Worm (Caenorhabditis elegans): ENCODE data around the gene dmd-4.

Gene dmd-4

ce11 chrX:14853712-14854217 lies 7.9 kb downstream of the dmd-4 start, which contains the start of the genes C27C12.1 and C27C12.4:
TSS of gene C27C12.1 (minus strand) at chrX:14853762.
TSS of gene C27C12.4 (plus strand) at chrX:14854086.
- TF ChIP-seq ceh-83 (GFP tag; optimal IDR thresholded peaks at IDR 0.05) (no peak), elt-3 (tag; optimal IDR thresholded peaks at IDR 0.05) (no peak), zip-8 (tag; optimal IDR thresholded peaks at IDR 0.05) (no peak), ztf-11 (tag; optimal IDR thresholded peaks at IDR 0.05) (no peak), mab-5 (tag; optimal IDR thresholded peaks at IDR 0.05) (no peak), sem-2 (GFP tag; optimal IDR thresholded peaks at IDR 0.05) (no peak), nhr-28 (tag; optimal IDR thresholded peaks at IDR 0.05) (no peak), cnd-1 (tag; optimal IDR thresholded peaks at IDR 0.05) (peak; percentile 24), pha-4 (tag; optimal IDR thresholded peaks at IDR 0.05) (peak; percentile 86), M03D4.4 (tag; optimal IDR thresholded peaks at IDR 0.05) (no peak), unc-39 (tag; optimal IDR thresholded peaks at IDR 0.05) (no peak), ces-1 (GFP tag; optimal IDR thresholded peaks at IDR 0.05) (peak; percentile 88), ceh-43 (GFP tag; optimal IDR thresholded peaks at IDR 0.05) (no peak), unc-120 (tag; optimal IDR thresholded peaks at IDR 0.05; ENCODE audit: poor library complexity, severe bottlenecking) (peak; percentile 58), lin-13 (tag; optimal IDR thresholded peaks at IDR 0.05) (peak; percentile 55), hlh-1 (tag; optimal IDR thresholded peaks at IDR 0.05) (peak; percentile 45), flh-1 (GFP tag; optimal IDR thresholded peaks at IDR 0.05) (no peak), ham-2 (GFP tag; optimal IDR thresholded peaks at IDR 0.05) (no peak), nhr-12 (tag; optimal IDR thresholded peaks at IDR 0.05) (no peak), nhr-237 (tag; optimal IDR thresholded peaks at IDR 0.05) (peak; percentile 66), elt-1 (tag; optimal IDR thresholded peaks at IDR 0.05; ENCODE audit: borderline replicate concordance, insufficient read depth) (no peak), nhr-2 (tag; optimal IDR thresholded peaks at IDR 0.05) (no peak), tbx-8 (GFP tag; optimal IDR thresholded peaks at IDR 0.05) (no peak), drap-1 (GFP tag; optimal IDR thresholded peaks at IDR 0.05) (no peak), blmp-1 (tag; optimal IDR thresholded peaks at IDR 0.05) (no peak), ceh-39 (tag; optimal IDR thresholded peaks at IDR 0.05) (peak; percentile 56), lsy-2 (tag; optimal IDR thresholded peaks at IDR 0.05) (peak; percentile 64), bed-3 (GFP tag; optimal IDR thresholded peaks at IDR 0.05) (no peak), nhr-76 (tag; optimal IDR thresholded peaks at IDR 0.05) (no peak), sptf-1 (tag; optimal IDR thresholded peaks at IDR 0.05) (no peak), lin-32 (GFP tag; optimal IDR thresholded peaks at IDR 0.05) (no peak), mep-1 (tag; optimal IDR thresholded peaks at IDR 0.05) (peak; percentile 73), unc-62 (GFP tag; optimal IDR thresholded peaks at IDR 0.05) (peak; percentile 35), mls-2 (tag; optimal IDR thresholded peaks at IDR 0.05) (no peak), snpc-4 (tag; optimal IDR thresholded peaks at IDR 0.05) (no peak)

DNA sequence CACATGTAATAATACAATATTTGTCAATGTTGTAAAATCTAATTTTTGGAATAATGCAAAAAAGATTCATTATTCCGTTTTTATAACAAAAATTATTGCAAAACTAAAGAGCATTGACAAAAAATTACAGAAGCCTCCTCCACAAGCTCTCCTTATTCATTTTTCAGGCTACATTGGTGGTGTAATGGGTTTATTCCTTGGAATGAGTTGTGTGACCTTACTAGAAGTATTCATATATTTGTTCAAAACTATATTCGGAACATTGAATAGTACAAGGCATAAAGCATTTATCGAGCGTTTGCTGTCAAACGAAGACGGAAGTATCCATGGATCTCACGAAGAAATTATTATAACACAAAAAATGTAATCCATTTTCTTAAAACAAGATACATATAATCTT lies 9.7 kb downstream of the dmd-4 start:
- TF ChIP-seq ceh-39 (tag; optimal IDR thresholded peaks at IDR 0.05) = no peak

- TF ChIP-seq unc-62 (GFP tag; optimal IDR thresholded peaks at IDR 0.05) (no peak), ceh-43 (GFP tag; optimal IDR thresholded peaks at IDR 0.05) (no peak), M03D4.4 (tag; optimal IDR thresholded peaks at IDR 0.05) (no peak), cnd-1 (tag; optimal IDR thresholded peaks at IDR 0.05) (no peak), lin-32 (GFP tag; optimal IDR thresholded peaks at IDR 0.05) (no peak), elt-1 (tag; optimal IDR thresholded peaks at IDR 0.05; ENCODE audit: borderline replicate concordance, insufficient read depth) (no peak), pha-4 (tag; optimal IDR thresholded peaks at IDR 0.05) (no peak), bed-3 (GFP tag; optimal IDR thresholded peaks at IDR 0.05) (no peak), ztf-11 (tag; optimal IDR thresholded peaks at IDR 0.05) (no peak), drap-1 (GFP tag; optimal IDR thresholded peaks at IDR 0.05) (no peak), lsy-2 (tag; optimal IDR thresholded peaks at IDR 0.05) (no peak), nhr-2 (tag; optimal IDR thresholded peaks at IDR 0.05) (no peak)
Observed at ce11 chrX:14849054-14849453, 12.6 kb downstream of the dmd-4 start, which contains the start of gene acd-3. TSS of gene acd-3 (plus strand) at chrX:14849275.

ce11 chrX:14845637-14846036 lies 16.0 kb downstream of the dmd-4 start, which contains the start of gene egrh-1:
TSS of gene egrh-1 (plus strand) at chrX:14845937.
- no peak for TF ChIP-seq ztf-11 (tag; optimal IDR thresholded peaks at IDR 0.05)
- no peak for TF ChIP-seq sptf-1 (tag; optimal IDR thresholded peaks at IDR 0.05)
